Worm (Caenorhabditis elegans): Measurements from ENCODE around the gene Y105C5A.1270.

The Y105C5A.1270 gene

ce11 chrIV:15883922-15884321 is 37.5 kb upstream of the Y105C5A.1270 start, which contains the start of gene Y105C5B.3:
Y105C5B.3 (plus strand) TSS chrIV:15884222.
- TF ChIP-seq hlh-11 (tag; optimal IDR thresholded peaks at IDR 0.05) (no peak), snpc-4 (tag; optimal IDR thresholded peaks at IDR 0.05) (no peak), lin-29 (GFP tag; IDR thresholded peaks at IDR 0.05) (no peak), nhr-102 (tag; optimal IDR thresholded peaks at IDR 0.05) (no peak)

- TF ChIP-seq snpc-1.2 (GFP tag; IDR thresholded peaks at IDR 0.05) (peak; percentile 80), daf-19 (GFP tag; conservative IDR thresholded peaks at IDR 0.05) (no peak)
These were observed 33.7 kb upstream of the Y105C5A.1270 start for ce11 chrIV:15880114-15880513.

- TF ChIP-seq nhr-48 (tag; optimal IDR thresholded peaks at IDR 0.05) (no peak), sdz-12 (GFP tag; optimal IDR thresholded peaks at IDR 0.05) (no peak), hif-1 (tag; optimal IDR thresholded peaks at IDR 0.05) (no peak), attf-4 (tag; optimal IDR thresholded peaks at IDR 0.05) (no peak), nhr-76 (tag; optimal IDR thresholded peaks at IDR 0.05) (no peak), skn-1 (tag; optimal IDR thresholded peaks at IDR 0.05) (no peak), unc-130 (GFP tag; optimal IDR thresholded peaks at IDR 0.05) (no peak), ceh-32 (tag; optimal IDR thresholded peaks at IDR 0.05; ENCODE audit: poor library complexity) (no peak), zag-1 (tag; optimal IDR thresholded peaks at IDR 0.05) (no peak), daf-16 (GFP tag; optimal IDR thresholded peaks at IDR 0.05) (no peak), daf-16 (tag; optimal IDR thresholded peaks at IDR 0.05) (no peak), ceh-44 (GFP tag; IDR thresholded peaks at IDR 0.05) (no peak), aly-2 (tag; optimal IDR thresholded peaks at IDR 0.05) (no peak), fkh-10 (GFP tag; optimal IDR thresholded peaks at IDR 0.05) (no peak), nhr-10 (tag; optimal IDR thresholded peaks at IDR 0.05) (no peak), daf-12 (tag; optimal IDR thresholded peaks at IDR 0.05) (no peak), snpc-1.2 (GFP tag; IDR thresholded peaks at IDR 0.05) (no peak), lin-13 (GFP tag; optimal IDR thresholded peaks at IDR 0.05) (no peak), unc-39 (tag; optimal IDR thresholded peaks at IDR 0.05) (no peak)
These were observed 31.8 kb upstream of the Y105C5A.1270 start for ce11 chrIV:15878262-15878661.

ce11 chrIV:15872633-15873032 is 26.2 kb upstream of the Y105C5A.1270 start, which contains the start of gene gcy-25:
gcy-25 (plus strand) TSS chrIV:15872933.
- no peak for TF ChIP-seq nhr-41 (GFP tag; IDR thresholded peaks at IDR 0.05)
- no peak for TF ChIP-seq aha-1 (tag)
- no peak for TF ChIP-seq saeg-2 (GFP tag; IDR thresholded peaks at IDR 0.05)
- no peak for TF ChIP-seq egl-43 (GFP tag; IDR thresholded peaks at IDR 0.05)
- no peak for TF ChIP-seq snpc-1.2 (GFP tag; IDR thresholded peaks at IDR 0.05)
- no peak for TF ChIP-seq ceh-20 (GFP tag; IDR thresholded peaks at IDR 0.05)
- TF ChIP-seq mes-2 (tag; optimal IDR thresholded peaks at IDR 0.05; ENCODE audit: poor library complexity, severe bottlenecking) = no peak
- TF ChIP-seq daf-16 (GFP tag; optimal IDR thresholded peaks at IDR 0.05) = no peak
- TF ChIP-seq daf-16 (tag; optimal IDR thresholded peaks at IDR 0.05) = no peak
- TF ChIP-seq fkh-10 (GFP tag; optimal IDR thresholded peaks at IDR 0.05) = no peak
- TF ChIP-seq snpc-4 (tag; optimal IDR thresholded peaks at IDR 0.05) = no peak
- TF ChIP-seq nhr-28 (tag; optimal IDR thresholded peaks at IDR 0.05) = no peak
- TF ChIP-seq T20F7.1 (GFP tag; optimal IDR thresholded peaks at IDR 0.05) = no peak
- TF ChIP-seq Y105C5A.15 (GFP tag; IDR thresholded peaks at IDR 0.05) = no peak
- no peak for TF ChIP-seq ceh-82 (tag; optimal IDR thresholded peaks at IDR 0.05)

- TF ChIP-seq nhr-42 (GFP tag; IDR thresholded peaks at IDR 0.05) = no peak
- no peak for TF ChIP-seq nhr-102 (tag; optimal IDR thresholded peaks at IDR 0.05)
- no peak for TF ChIP-seq jun-1 (tag; optimal IDR thresholded peaks at IDR 0.05)
- no peak for TF ChIP-seq set-16 (GFP tag; IDR thresholded peaks at IDR 0.05)
These were observed 23.9 kb upstream of the Y105C5A.1270 start, which contains the start of gene Y105C5B.1 for ce11 chrIV:15870356-15870755. Y105C5B.1 (plus strand) TSS chrIV:15870656.
